Fruit fly (Drosophila melanogaster) whole organism, embryonic: ENCODE data around the gene CG8369.

ENCODE experiments used
- ATbp ChIP-seq: fragments of 200-800 bp; sonication (Bioruptor generic); optimal IDR thresholded peaks from 2 replicates; lab custom pipeline; 2017; ENCODE audit warnings: missing biosample characterization, mild to moderate bottlenecking, missing genetic modification characterization, missing genetic modification reagents
- Atf6 ChIP-seq: fragments of 200-800 bp; sonication (Bioruptor generic); IDR thresholded peaks from 2 replicates; pipeline ENCODE4 v1.3.6; 2022; ENCODE audit warnings: missing biosample characterization, missing genetic modification characterization
- B-H2 ChIP-seq: fragments of 200-800 bp; sonication (Bioruptor generic); optimal IDR thresholded peaks from 2 replicates; lab custom pipeline; 2018; ENCODE audit warnings: missing biosample characterization, mild to moderate bottlenecking, missing genetic modification characterization
- Bgb ChIP-seq: fragments of 200-800 bp; sonication (Bioruptor generic); IDR thresholded peaks from 2 replicates; pipeline ENCODE4 v1.3.6; 2022; ENCODE audit warnings: missing biosample characterization, missing genetic modification characterization; ENCODE audit not compliant: partially characterized antibody
- CG10462 ChIP-seq: fragments of 200-800 bp; sonication (Bioruptor generic); optimal IDR thresholded peaks from 2 replicates; lab custom pipeline; 2016; ENCODE audit warnings: missing biosample characterization, missing genetic modification characterization
- CG10654 ChIP-seq: fragments of 200-800 bp; sonication (Bioruptor generic); optimal IDR thresholded peaks from 2 replicates; lab custom pipeline; 2016; ENCODE audit warnings: missing biosample characterization, missing genetic modification characterization
- CG12659 ChIP-seq: fragments of 200-800 bp; sonication (Bioruptor generic); optimal IDR thresholded peaks from 3 replicates; lab custom pipeline; 2017; ENCODE audit warnings: mild to moderate bottlenecking, missing biosample characterization, missing genetic modification reagents, missing genetic modification characterization
- CG12942 ChIP-seq: fragments of 200-800 bp; sonication (Bioruptor generic); optimal IDR thresholded peaks from 3 replicates; lab custom pipeline; 2016; ENCODE audit warnings: missing biosample characterization, missing genetic modification characterization
- CG13624 ChIP-seq: fragments of 200-800 bp; sonication (Bioruptor generic); optimal IDR thresholded peaks from 2 replicates; lab custom pipeline; 2016; ENCODE audit warnings: missing biosample characterization, missing genetic modification characterization
- CG14965 ChIP-seq: fragments of 200-800 bp; sonication (Bioruptor generic); optimal IDR thresholded peaks from 2 replicates; lab custom pipeline; 2016; ENCODE audit warnings: missing biosample characterization, missing genetic modification characterization, borderline replicate concordance
- CG1529 ChIP-seq: fragments of 200-800 bp; sonication (Bioruptor generic); optimal IDR thresholded peaks from 3 replicates; lab custom pipeline; 2018; ENCODE audit warnings: missing biosample characterization, missing genetic modification characterization
- CG1603 ChIP-seq: fragments of 200-800 bp; sonication (Bioruptor generic); optimal IDR thresholded peaks from 2 replicates; lab custom pipeline; 2019; ENCODE audit warnings: missing biosample characterization, mild to moderate bottlenecking, missing genetic modification characterization, moderate library complexity
- CG16779 ChIP-seq: fragments of 200-800 bp; sonication (Bioruptor generic); IDR thresholded peaks from 2 replicates; pipeline ENCODE4 v1.3.6; 2022; ENCODE audit warnings: missing biosample characterization, missing genetic modification characterization
- CG17612 ChIP-seq: fragments of 200-800 bp; sonication (Bioruptor generic); IDR thresholded peaks from 2 replicates; pipeline ENCODE4 v1.3.6; 2022; ENCODE audit warnings: missing biosample characterization, missing genetic modification characterization
- CG18011 ChIP-seq: fragments of 200-800 bp; sonication (Bioruptor generic); optimal IDR thresholded peaks from 2 replicates; lab custom pipeline; 2017; ENCODE audit warnings: missing biosample characterization, missing genetic modification characterization, mild to moderate bottlenecking, moderate library complexity, missing genotype
- CG18599 ChIP-seq: fragments of 200-800 bp; sonication (Bioruptor generic); optimal IDR thresholded peaks from 3 replicates; lab custom pipeline; 2017; ENCODE audit warnings: missing biosample characterization, missing genetic modification characterization, mild to moderate bottlenecking, moderate library complexity, missing genetic modification reagents
- CG18619 ChIP-seq: fragments of 200-800 bp; sonication (Bioruptor generic); optimal IDR thresholded peaks from 3 replicates; lab custom pipeline; 2017; ENCODE audit warnings: missing biosample characterization, mild to moderate bottlenecking, missing genetic modification characterization
- CG18764 ChIP-seq: fragments of 200-800 bp; sonication (Bioruptor generic); optimal IDR thresholded peaks from 3 replicates; lab custom pipeline; 2016; ENCODE audit warnings: missing biosample characterization, missing genetic modification characterization
- CG2199 ChIP-seq: fragments of 200-800 bp; sonication (Bioruptor generic); IDR thresholded peaks from 3 replicates; pipeline ENCODE4 v1.3.6; 2022; ENCODE audit warnings: missing biosample characterization, missing genetic modification characterization
- CG2875 ChIP-seq: fragments of 200-800 bp; sonication (Bioruptor generic); optimal IDR thresholded peaks from 2 replicates; lab custom pipeline; 2017; ENCODE audit warnings: missing biosample characterization, mild to moderate bottlenecking, missing genetic modification characterization, missing genetic modification reagents
- CG2889 ChIP-seq: fragments of 200-800 bp; sonication (Bioruptor generic); IDR thresholded peaks from 3 replicates; pipeline ENCODE4 v1.3.6; 2022; ENCODE audit warnings: missing biosample characterization, missing genetic modification characterization
- CG30020 ChIP-seq: fragments of 200-800 bp; optimal IDR thresholded peaks from 2 replicates; lab custom pipeline; 2019; ENCODE audit warnings: missing biosample characterization, mild to moderate bottlenecking, missing genetic modification characterization, moderate library complexity
- CG34422 ChIP-seq: fragments of 200-800 bp; sonication (Bioruptor generic); IDR thresholded peaks from 3 replicates; pipeline ENCODE4 v1.3.6; 2022; ENCODE audit warnings: missing biosample characterization, missing genetic modification characterization
- CG4328 ChIP-seq: fragments of 200-800 bp; sonication (Bioruptor generic); optimal IDR thresholded peaks from 3 replicates; lab custom pipeline; 2017; ENCODE audit warnings: missing biosample characterization, missing genetic modification reagents, missing genetic modification characterization
- CG6689 ChIP-seq: fragments of 200-800 bp; sonication (Bioruptor generic); IDR thresholded peaks from 2 replicates; pipeline ENCODE4 v1.3.6; 2022; ENCODE audit warnings: missing biosample characterization, missing genetic modification characterization
- CG9727 ChIP-seq: fragments of 200-800 bp; sonication (Bioruptor generic); optimal IDR thresholded peaks from 3 replicates; lab custom pipeline; 2017; ENCODE audit warnings: missing biosample characterization, mild to moderate bottlenecking, missing genetic modification characterization
- CG9797 ChIP-seq: fragments of 200-800 bp; sonication (Bioruptor generic); optimal IDR thresholded peaks from 3 replicates; lab custom pipeline; 2018; ENCODE audit warnings: missing biosample characterization, mild to moderate bottlenecking, missing genetic modification characterization
- Deaf1 ChIP-seq: fragments of 200-800 bp; optimal IDR thresholded peaks from 3 replicates; lab custom pipeline; 2019; ENCODE audit warnings: missing biosample characterization, mild to moderate bottlenecking, missing genetic modification characterization, moderate library complexity
- Doc2 ChIP-seq: fragments of 200-800 bp; sonication (Bioruptor generic); IDR thresholded peaks from 2 replicates; pipeline ENCODE4 v1.3.6; 2022; ENCODE audit warnings: missing biosample characterization, missing genetic modification characterization
- H15 ChIP-seq: fragments of 200-800 bp; sonication (Bioruptor generic); IDR thresholded peaks from 3 replicates; pipeline ENCODE4 v1.3.6; 2022; ENCODE audit warnings: missing biosample characterization, missing genetic modification characterization
- HLH4C ChIP-seq: fragments of 200-800 bp; sonication (Bioruptor generic); IDR thresholded peaks from 3 replicates; pipeline ENCODE4 v1.3.6; 2022; ENCODE audit warnings: missing biosample characterization, missing genetic modification characterization; ENCODE audit not compliant: partially characterized antibody
- MTF-1 ChIP-seq: fragments of 200-800 bp; sonication (Bioruptor generic); optimal IDR thresholded peaks from 2 replicates; lab custom pipeline; 2018; ENCODE audit warnings: missing biosample characterization, mild to moderate bottlenecking, missing genetic modification characterization, borderline replicate concordance
- Mad ChIP-seq: fragments of 200-800 bp; sonication (Bioruptor generic); optimal IDR thresholded peaks from 2 replicates; lab custom pipeline; 2016; ENCODE audit warnings: missing biosample characterization, missing genetic modification characterization
- Max ChIP-seq: fragments of 200-800 bp; sonication (Bioruptor generic); optimal IDR thresholded peaks from 2 replicates; lab custom pipeline; 2016; ENCODE audit warnings: missing biosample characterization, mild to moderate bottlenecking, missing genetic modification characterization
- NC2β ChIP-seq: fragments of 200-800 bp; sonication (Bioruptor generic); optimal IDR thresholded peaks from 2 replicates; lab custom pipeline; 2016; ENCODE audit warnings: missing biosample characterization, missing genetic modification characterization
- Sox100B ChIP-seq: fragments of 200-800 bp; sonication (Bioruptor generic); optimal IDR thresholded peaks from 3 replicates; lab custom pipeline; 2018; ENCODE audit warnings: missing biosample characterization, mild to moderate bottlenecking, missing genetic modification characterization
- Taf1 ChIP-seq: fragments of 200-800 bp; sonication (Bioruptor generic); IDR thresholded peaks from 2 replicates; pipeline ENCODE4 v1.3.6; 2022; ENCODE audit warnings: missing biosample characterization, missing genetic modification characterization
- Tbp ChIP-seq: fragments of >200 bp; optimal IDR thresholded peaks from 2 replicates; lab custom pipeline; 2018; ENCODE audit warnings: missing biosample characterization, missing genetic modification characterization
- ash1 ChIP-seq: fragments of 200-800 bp; sonication (Bioruptor generic); optimal IDR thresholded peaks from 2 replicates; lab custom pipeline; 2018; ENCODE audit warnings: missing biosample characterization, mild to moderate bottlenecking, missing genetic modification characterization
- ato ChIP-seq: fragments of 200-800 bp; sonication (Bioruptor generic); IDR thresholded peaks from 2 replicates; pipeline ENCODE4 v1.3.6; 2022; ENCODE audit warnings: missing biosample characterization, missing genetic modification characterization; ENCODE audit not compliant: partially characterized antibody
- bbx ChIP-seq: fragments of 200-800 bp; sonication (Bioruptor generic); IDR thresholded peaks from 2 replicates; pipeline ENCODE4 v1.3.6; 2022; ENCODE audit warnings: missing biosample characterization, missing genetic modification characterization; ENCODE audit not compliant: partially characterized antibody
- croc ChIP-seq: fragments of 200-800 bp; sonication (Bioruptor generic); conservative IDR thresholded peaks from 3 replicates; pipeline ENCODE4 v1.3.6; 2022; ENCODE audit warnings: missing biosample characterization, missing genetic modification characterization
- gce ChIP-seq: fragments of 200-800 bp; sonication (Bioruptor generic); IDR thresholded peaks from 3 replicates; pipeline ENCODE4 v1.3.6; 2022; ENCODE audit warnings: missing biosample characterization, missing genetic modification characterization
- gt ChIP-seq: fragments of 200-800 bp; sonication (Bioruptor generic); IDR thresholded peaks from 2 replicates; pipeline ENCODE4 v1.3.6; 2022; ENCODE audit warnings: missing biosample characterization, missing genetic modification characterization
- hth ChIP-seq: fragments of >200 bp; optimal IDR thresholded peaks from 2 replicates; lab custom pipeline; 2017; ENCODE audit warnings: inconsistent platforms
- inv ChIP-seq: fragments of 200-800 bp; sonication (Bioruptor generic); IDR thresholded peaks from 2 replicates; pipeline ENCODE4 v1.3.6; 2022; ENCODE audit warnings: missing biosample characterization, missing genetic modification characterization; ENCODE audit not compliant: partially characterized antibody
- kah ChIP-seq: fragments of 200-800 bp; sonication (Bioruptor generic); optimal IDR thresholded peaks from 2 replicates; lab custom pipeline; 2018; ENCODE audit warnings: missing biosample characterization, mild to moderate bottlenecking, missing genetic modification characterization
- mam ChIP-seq: fragments of 200-800 bp; sonication (Bioruptor generic); optimal IDR thresholded peaks from 3 replicates; lab custom pipeline; 2016; ENCODE audit warnings: missing biosample characterization, missing genetic modification characterization
- run ChIP-seq: fragments of 200-800 bp; sonication (Bioruptor generic); optimal IDR thresholded peaks from 3 replicates; lab custom pipeline; 2018; ENCODE audit warnings: missing biosample characterization, mild to moderate bottlenecking, missing genetic modification characterization
- trh ChIP-seq: fragments of 200-800 bp; sonication (Bioruptor generic); optimal IDR thresholded peaks from 2 replicates; lab custom pipeline; 2016; ENCODE audit warnings: missing biosample characterization, missing genetic modification characterization

The CG8369 gene

DNA sequence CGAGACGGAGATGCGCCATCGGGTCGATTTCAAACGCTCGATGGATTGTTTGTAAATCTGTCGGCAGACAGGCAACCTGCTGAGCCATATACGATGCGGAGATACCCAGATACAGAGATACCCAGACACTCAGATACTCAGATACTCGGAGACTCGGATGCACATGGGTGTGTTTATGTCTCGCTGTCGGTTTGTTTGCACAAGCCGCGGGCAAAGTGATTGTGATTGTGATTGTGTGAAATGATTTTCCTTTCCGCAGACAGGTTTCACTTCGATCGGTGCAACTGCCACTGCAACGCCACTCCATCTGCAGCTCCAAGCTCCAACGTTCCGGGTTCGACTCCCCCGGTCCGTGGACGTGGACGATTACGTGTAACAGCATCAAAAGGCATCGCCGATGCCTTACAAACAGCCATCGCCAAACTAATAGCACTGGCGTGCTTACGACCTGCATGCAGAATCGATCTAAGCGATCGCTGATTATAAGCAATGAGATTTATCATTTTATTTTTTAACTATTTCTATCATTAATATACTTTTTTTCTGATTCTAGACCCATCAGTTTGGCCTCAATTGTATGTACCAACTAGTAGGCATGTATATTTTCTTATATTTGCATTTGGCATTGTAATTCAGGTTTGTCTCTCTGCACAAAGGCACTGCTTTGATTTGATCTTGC lies 32.9 kb upstream of the CG8369 start (continued):
- TF ChIP-seq Bgb (GFP tag; lab: Robert Waterston, UW) (no peak), CG34422 (GFP tag; lab: Robert Waterston, UW) (0 out of 3 replicates have a peak, but pooled peaks have one; percentile 25), kah (GFP tag; lab: Kevin White, UChicago) (peak; percentile 7), CG18619 (GFP tag; lab: Kevin White, UChicago) (no peak), HLH4C (no peak), CG12942 (GFP tag; lab: Kevin White, UChicago) (no peak), NC2β (GFP tag; lab: Kevin White, UChicago) (no peak), Tbp (GFP tag; lab: Kevin White, UChicago) (no peak), inv (GFP tag; lab: Robert Waterston, UW) (no peak), CG2875 (GFP tag; lab: Kevin White, UChicago) (no peak), CG10462 (GFP tag; lab: Kevin White, UChicago) (no peak), bbx (GFP tag; lab: Robert Waterston, UW) (no peak), Max (GFP tag; lab: Kevin White, UChicago) (no peak), CG13624 (GFP tag; lab: Kevin White, UChicago) (no peak), CG14965 (GFP tag; lab: Kevin White, UChicago) (no peak), CG18599 (GFP tag; lab: Kevin White, UChicago) (peak; percentile 13), CG1603 (tag; lab: Kevin White, UChicago) (peak; percentile 45), Taf1 (GFP tag; lab: Robert Waterston, UW) (no peak), CG9727 (GFP tag; lab: Kevin White, UChicago) (peak; percentile 39), CG12659 (GFP tag; lab: Kevin White, UChicago) (no peak), CG2889 (peak; percentile 15; the same call in 1 of the 3 replicates), CG30020 (tag; lab: Kevin White, UChicago) (no peak), Doc2 (no peak), hth (lab: Kevin White, UChicago) (no peak), H15 (GFP tag; lab: Robert Waterston, UW) (peak; percentile 59; the same call in 1 of the 3 replicates), CG16779 (GFP tag; lab: Robert Waterston, UW) (no peak), mam (no peak), CG17612 (GFP tag; lab: Robert Waterston, UW) (no peak), B-H2 (GFP tag; lab: Kevin White, UChicago) (no peak), Mad (GFP tag; lab: Kevin White, UChicago) (no peak), Atf6 (no peak), CG10654 (peak; percentile 29), gce (GFP tag; lab: Robert Waterston, UW) (peak; percentile 70; the same call in 1 of the 3 replicates), CG1529 (GFP tag; lab: Kevin White, UChicago) (no peak), run (tag; lab: Kevin White, UChicago) (no peak), CG4328 (GFP tag; lab: Kevin White, UChicago) (no peak), Sox100B (GFP tag; lab: Kevin White, UChicago) (peak; percentile 54), ATbp (GFP tag; lab: Kevin White, UChicago) (peak; percentile 63), ato (no peak), croc (GFP tag; lab: Robert Waterston, UW) (0 out of 3 replicates have a peak, but pooled peaks have one; percentile 45), Deaf1 (tag; lab: Kevin White, UChicago) (no peak), CG9797 (GFP tag; lab: Kevin White, UChicago) (no peak), CG2199 (GFP tag; lab: Robert Waterston, UW) (peak; percentile 100), CG18011 (GFP tag; lab: Kevin White, UChicago) (no peak), gt (GFP tag; lab: Robert Waterston, UW) (no peak), trh (GFP tag; lab: Kevin White, UChicago) (no peak), ash1 (GFP tag; lab: Kevin White, UChicago) (no peak), CG6689 (GFP tag; lab: Robert Waterston, UW) (peak; percentile 75), CG18764 (GFP tag; lab: Kevin White, UChicago) (no peak), MTF-1 (GFP tag; lab: Kevin White, UChicago) (no peak)
